Worm (Caenorhabditis elegans) whole organism, late embryonic: Measurements from ENCODE around the gene mig-2.

Experiments used
- C38D4.7 ChIP-seq: fragments of 200-800 bp; sonication (Bioruptor generic); optimal IDR thresholded peaks from 2 replicates; lab custom pipeline; 2018; ENCODE audit warnings: mild to moderate bottlenecking, missing genetic modification characterization, moderate library complexity, missing compliant biosample characterization
- ahr-1 ChIP-seq: sonication (generic microtip); optimal IDR thresholded peaks from 2 replicates; lab custom pipeline; 2016; ENCODE audit warnings: missing genetic modification characterization, missing compliant biosample characterization
- ama-1 ChIP-seq: fragments of 150-350 bp; optimal IDR thresholded peaks from 2 replicates; lab custom pipeline; 2014
- ceh-18 ChIP-seq: sonication (generic microtip); optimal IDR thresholded peaks from 2 replicates; lab custom pipeline; 2016; ENCODE audit warnings: missing genetic modification characterization, missing compliant biosample characterization
- ceh-19 ChIP-seq: fragments of 200-800 bp; sonication (Bioruptor generic); optimal IDR thresholded peaks from 2 replicates; lab custom pipeline; 2018; ENCODE audit warnings: mild to moderate bottlenecking, missing genetic modification characterization, missing compliant biosample characterization
- ceh-22 ChIP-seq: sonication (generic microtip); optimal IDR thresholded peaks from 2 replicates; lab custom pipeline; 2017; ENCODE audit warnings: missing biosample characterization, missing genetic modification characterization
- ceh-24 ChIP-seq: sonication (generic microtip); optimal IDR thresholded peaks from 2 replicates; lab custom pipeline; 2016; ENCODE audit warnings: mild to moderate bottlenecking, missing genetic modification characterization, missing compliant biosample characterization
- ceh-30 ChIP-seq: fragments of 150-350 bp; optimal IDR thresholded peaks from 2 replicates; lab custom pipeline; 2014; ENCODE audit warnings: missing biosample characterization, missing genetic modification characterization
- ceh-31 ChIP-seq: sonication (generic microtip); optimal IDR thresholded peaks from 2 replicates; lab custom pipeline; 2016; ENCODE audit warnings: missing genetic modification characterization, missing compliant biosample characterization
- ceh-34 ChIP-seq: sonication (generic microtip); optimal IDR thresholded peaks from 2 replicates; lab custom pipeline; 2016; ENCODE audit warnings: mild to moderate bottlenecking, missing genetic modification characterization, missing compliant biosample characterization
- ceh-45 ChIP-seq: fragments of 200-800 bp; sonication (Bioruptor generic); IDR thresholded peaks from 2 replicates; pipeline ENCODE4 v1.3.6; 2022; ENCODE audit warnings: missing genetic modification reagents, missing genetic modification characterization, missing compliant biosample characterization
- ceh-48 ChIP-seq: sonication (generic microtip); optimal IDR thresholded peaks from 2 replicates; lab custom pipeline; 2016; ENCODE audit warnings: missing genetic modification characterization, inconsistent platforms, missing compliant biosample characterization
- ceh-9 ChIP-seq: sonication (generic microtip); optimal IDR thresholded peaks from 2 replicates; lab custom pipeline; 2016; ENCODE audit warnings: mild to moderate bottlenecking, missing genetic modification characterization, inconsistent platforms, missing compliant biosample characterization
- che-1 ChIP-seq: sonication (generic microtip); optimal IDR thresholded peaks from 2 replicates; lab custom pipeline; 2016; ENCODE audit warnings: mild to moderate bottlenecking, missing genetic modification characterization, missing compliant biosample characterization
- dve-1 ChIP-seq: sonication (generic microtip); optimal IDR thresholded peaks from 2 replicates; lab custom pipeline; 2017; ENCODE audit warnings: antibody characterized with exemption, mild to moderate bottlenecking, missing genetic modification characterization, missing compliant biosample characterization
- elt-4 ChIP-seq: sonication (generic microtip); optimal IDR thresholded peaks from 2 replicates; lab custom pipeline; 2016; ENCODE audit warnings: missing genetic modification characterization, missing compliant biosample characterization
- hlh-13 ChIP-seq: fragments of 200-800 bp; sonication (Bioruptor generic); optimal IDR thresholded peaks from 2 replicates; lab custom pipeline; 2018; ENCODE audit warnings: mild to moderate bottlenecking, missing genetic modification characterization, missing compliant biosample characterization
- hlh-6 ChIP-seq: sonication (generic microtip); optimal IDR thresholded peaks from 2 replicates; lab custom pipeline; 2016; ENCODE audit warnings: missing genotype, missing genetic modification characterization, missing compliant biosample characterization
- hlh-8 ChIP-seq: sonication (generic microtip); optimal IDR thresholded peaks from 2 replicates; lab custom pipeline; 2016; ENCODE audit warnings: missing genotype, missing genetic modification characterization, missing compliant biosample characterization
- lim-6 ChIP-seq: sonication (generic microtip); optimal IDR thresholded peaks from 2 replicates; lab custom pipeline; 2016; ENCODE audit warnings: missing genetic modification characterization, missing compliant biosample characterization
- lin-11 ChIP-seq: fragments of 200-800 bp; sonication (Bioruptor generic); optimal IDR thresholded peaks from 2 replicates; lab custom pipeline; 2018; ENCODE audit warnings: mild to moderate bottlenecking, missing genetic modification characterization, missing compliant biosample characterization
- madf-2 ChIP-seq: sonication (generic microtip); optimal IDR thresholded peaks from 2 replicates; lab custom pipeline; 2017; ENCODE audit warnings: missing genetic modification characterization, missing compliant biosample characterization
- nfya-1 ChIP-seq: sonication (generic microtip); optimal IDR thresholded peaks from 2 replicates; lab custom pipeline; 2017; ENCODE audit warnings: missing genetic modification characterization, mild to moderate bottlenecking, missing compliant biosample characterization, antibody characterized with exemption, moderate library complexity
- nhr-232 ChIP-seq: sonication (generic microtip); optimal IDR thresholded peaks from 2 replicates; lab custom pipeline; 2016; ENCODE audit warnings: missing genetic modification characterization, missing compliant biosample characterization
- npax-4 ChIP-seq: sonication (generic microtip); optimal IDR thresholded peaks from 2 replicates; lab custom pipeline; 2016; ENCODE audit warnings: missing genetic modification characterization, missing compliant biosample characterization
- pax-1 ChIP-seq: fragments of 150-350 bp; optimal IDR thresholded peaks from 2 replicates; lab custom pipeline; 2014; ENCODE audit warnings: missing biosample characterization, missing genetic modification characterization
- pqm-1 ChIP-seq: sonication (generic microtip); optimal IDR thresholded peaks from 2 replicates; lab custom pipeline; 2016; ENCODE audit warnings: missing genetic modification characterization, missing compliant biosample characterization
- pros-1 ChIP-seq: fragments of 150-350 bp; optimal IDR thresholded peaks from 2 replicates; lab custom pipeline; 2014; ENCODE audit warnings: missing biosample characterization, missing genetic modification reagents, missing genetic modification characterization
- ref-2 ChIP-seq: sonication (generic microtip); optimal IDR thresholded peaks from 2 replicates; lab custom pipeline; 2016; ENCODE audit warnings: missing genetic modification characterization, missing compliant biosample characterization
- rnt-1 ChIP-seq: sonication (generic microtip); optimal IDR thresholded peaks from 2 replicates; lab custom pipeline; 2016; ENCODE audit warnings: missing genetic modification characterization, missing compliant biosample characterization
- sdc-2 ChIP-seq: sonication (generic microtip); optimal IDR thresholded peaks from 2 replicates; lab custom pipeline; 2016; ENCODE audit warnings: missing genotype, missing genetic modification characterization, missing compliant biosample characterization
- sox-4 ChIP-seq: sonication (generic microtip); optimal IDR thresholded peaks from 2 replicates; lab custom pipeline; 2017; ENCODE audit warnings: mild to moderate bottlenecking, missing genetic modification characterization, inconsistent platforms, missing compliant biosample characterization
- syd-9 ChIP-seq: sonication (generic microtip); optimal IDR thresholded peaks from 2 replicates; lab custom pipeline; 2016; ENCODE audit warnings: mild to moderate bottlenecking, missing genetic modification characterization, moderate library complexity, missing compliant biosample characterization
- tbx-2 ChIP-seq: sonication (generic microtip); optimal IDR thresholded peaks from 2 replicates; lab custom pipeline; 2016; ENCODE audit warnings: missing genetic modification characterization, missing compliant biosample characterization
- tbx-7 ChIP-seq: sonication (generic microtip); optimal IDR thresholded peaks from 2 replicates; lab custom pipeline; 2016; ENCODE audit warnings: missing genotype, missing genetic modification characterization, missing compliant biosample characterization
- ttx-3 ChIP-seq: sonication (generic microtip); optimal IDR thresholded peaks from 2 replicates; lab custom pipeline; 2016; ENCODE audit warnings: missing genetic modification reagents, missing genetic modification characterization, missing compliant biosample characterization
- unc-3 ChIP-seq, 2 experiments: fragments of 200-800 bp in 1 of 2; sonication (Bioruptor generic) in 1 of 2; sonication (generic microtip) in 1 of 2; conservative IDR thresholded peaks in 1 of 2; optimal IDR thresholded peaks in 1 of 2; 2 replicates each; pipeline versions ENCODE4 v1.3.6 to Lab custom; 2016 to 2022; ENCODE audit warnings: missing compliant biosample characterization in 2 of 2, missing genetic modification characterization in 2 of 2, missing genetic modification reagents in 1 of 2
- unc-86 ChIP-seq: sonication (generic microtip); optimal IDR thresholded peaks from 2 replicates; lab custom pipeline; 2016; ENCODE audit warnings: missing genetic modification characterization, missing compliant biosample characterization
- zip-5 ChIP-seq: sonication (generic microtip); optimal IDR thresholded peaks from 2 replicates; lab custom pipeline; 2016; ENCODE audit warnings: missing genetic modification characterization, missing compliant biosample characterization
- ztf-16 ChIP-seq: sonication (generic microtip); optimal IDR thresholded peaks from 2 replicates; lab custom pipeline; 2017; ENCODE audit warnings: missing genetic modification characterization, missing compliant biosample characterization

The mig-2 gene

ce11 chrX:11591620-11592019 lies 43.2 kb downstream of the mig-2 start, which contains the start of gene F52D10.2:
TSS of gene F52D10.2 (minus strand) at chrX:11591720.
- no peak for TF ChIP-seq lin-11 (tag; lab: Kevin White, UChicago)
- no peak for TF ChIP-seq C38D4.7
- TF ChIP-seq ceh-9 (tag; lab: Kevin White, UChicago) = no peak
- no peak for TF ChIP-seq syd-9
- TF ChIP-seq ref-2 (tag; lab: Kevin White, UChicago) = no peak
- TF ChIP-seq sox-4 = no peak
- no peak for TF ChIP-seq hlh-13 (GFP tag; lab: Kevin White, UChicago)
- TF ChIP-seq sdc-2 (tag; lab: Kevin White, UChicago) = no peak
- no peak for TF ChIP-seq che-1 (tag; lab: Kevin White, UChicago)
- TF ChIP-seq ceh-48 = no peak
- TF ChIP-seq nhr-232 (tag; lab: Kevin White, UChicago) = no peak
- TF ChIP-seq ceh-31 (tag; lab: Kevin White, UChicago) = no peak
- no peak for TF ChIP-seq unc-86 (tag; lab: Kevin White, UChicago)
- no peak for TF ChIP-seq ceh-19 (GFP tag; lab: Kevin White, UChicago)
- no peak for TF ChIP-seq rnt-1 (tag; lab: Kevin White, UChicago)
- no peak for TF ChIP-seq ceh-34 (tag; lab: Kevin White, UChicago)
- no peak for TF ChIP-seq hlh-8
- no peak for TF ChIP-seq npax-4 (tag; lab: Kevin White, UChicago)
- TF ChIP-seq, all 69 proteins: peak for 0

- TF ChIP-seq ceh-18 (tag; lab: Kevin White, UChicago) (no peak), madf-2 (tag; lab: Kevin White, UChicago) (no peak), ztf-16 (tag; lab: Kevin White, UChicago) (no peak), unc-86 (tag; lab: Kevin White, UChicago) (no peak), tbx-7 (tag; lab: Kevin White, UChicago) (no peak), ama-1 (lab: Kevin White, UChicago) (no peak), zip-5 (tag; lab: Kevin White, UChicago) (no peak), syd-9 (no peak)
- TF ChIP-seq, all 69 proteins: peak for 0
Measured at ce11 chrX:11592539-11592938, 44.1 kb downstream of the mig-2 start.

ce11 chrX:11596876-11597275 lies 48.5 kb downstream of the mig-2 start:
- TF ChIP-seq ref-2 (tag; lab: Kevin White, UChicago) = no peak
- no peak for TF ChIP-seq pax-1 (tag; lab: Kevin White, UChicago)
- no peak for TF ChIP-seq ttx-3
- TF ChIP-seq tbx-2 = no peak
- TF ChIP-seq lin-11 (tag; lab: Kevin White, UChicago) = no peak
- no peak for TF ChIP-seq ceh-24 (tag; lab: Kevin White, UChicago)
- TF ChIP-seq unc-3 (GFP tag; conservative IDR thresholded peaks at IDR 0.05; lab: Robert Waterston, UW) = no peak
- no peak for TF ChIP-seq unc-3 (tag; optimal IDR thresholded peaks at IDR 0.05; lab: Kevin White, UChicago)
- no peak for TF ChIP-seq lim-6 (tag; lab: Kevin White, UChicago)
- no peak for TF ChIP-seq dve-1
- TF ChIP-seq ceh-30 (tag; lab: Kevin White, UChicago) = no peak
- no peak for TF ChIP-seq ceh-9 (tag; lab: Kevin White, UChicago)
- TF ChIP-seq pqm-1 = no peak
- no peak for TF ChIP-seq elt-4 (tag; lab: Kevin White, UChicago)
- TF ChIP-seq nfya-1 (tag; lab: Kevin White, UChicago) = no peak
- no peak for TF ChIP-seq ahr-1
- no peak for TF ChIP-seq hlh-6 (tag; lab: Kevin White, UChicago)

- TF ChIP-seq ama-1 (lab: Kevin White, UChicago) (no peak), pros-1 (no peak), ztf-16 (tag; lab: Kevin White, UChicago) (no peak), che-1 (tag; lab: Kevin White, UChicago) (no peak), zip-5 (tag; lab: Kevin White, UChicago) (no peak), sox-4 (no peak), ceh-45 (GFP tag; lab: Robert Waterston, UW) (no peak), ceh-22 (tag; lab: Kevin White, UChicago) (no peak)
Measured at ce11 chrX:11598839-11599238, 50.4 kb downstream of the mig-2 start.
